Worm (Caenorhabditis elegans) whole organism, L1 larva: ENCODE results near the gene col-96.
A peak's percentile ranks its signal among the peaks of the same experiment; 100 is the strongest.

Source experiments
- aha-1 ChIP-seq: fragments of 150-350 bp; optimal IDR thresholded peaks from 2 replicates; lab custom pipeline; 2014; ENCODE audit warnings: missing biosample characterization, missing genetic modification characterization
- ces-1 ChIP-seq: fragments of 150-350 bp; optimal IDR thresholded peaks from 2 replicates; lab custom pipeline; 2014; ENCODE audit warnings: missing biosample characterization, missing genetic modification reagents, missing genetic modification characterization
- egl-13 ChIP-seq: sonication (generic microtip); optimal IDR thresholded peaks from 2 replicates; lab custom pipeline; 2016; ENCODE audit warnings: missing genotype, missing genetic modification reagents, missing genetic modification characterization, missing compliant biosample characterization
- elt-3 ChIP-seq, 6 experiments: fragments of 150-350 bp in 1 of 6; sonication (generic microtip); optimal IDR thresholded peaks; 2 replicates each; lab custom pipeline; 2017 to 2018; ENCODE audit warnings: missing biosample characterization in 6 of 6, missing genetic modification characterization in 6 of 6, inconsistent platforms in 1 of 6
- fkh-8 ChIP-seq: sonication (generic microtip); optimal IDR thresholded peaks from 2 replicates; lab custom pipeline; 2016; ENCODE audit warnings: mild to moderate bottlenecking, missing genetic modification characterization, missing compliant biosample characterization
- nhr-71 ChIP-seq: sonication (generic microtip); optimal IDR thresholded peaks from 2 replicates; lab custom pipeline; 2016; ENCODE audit warnings: mild to moderate bottlenecking, missing genetic modification characterization, moderate library complexity, missing compliant biosample characterization
- nhr-76 ChIP-seq: sonication (generic microtip); optimal IDR thresholded peaks from 2 replicates; lab custom pipeline; 2017; ENCODE audit warnings: missing biosample characterization, missing genetic modification characterization
- pqm-1 ChIP-seq: sonication (generic microtip); optimal IDR thresholded peaks from 3 replicates; lab custom pipeline; 2017; ENCODE audit warnings: missing biosample characterization, missing genetic modification characterization
- skn-1 ChIP-seq: fragments of 150-350 bp; optimal IDR thresholded peaks from 2 replicates; lab custom pipeline; 2014; ENCODE audit warnings: missing biosample characterization, missing genetic modification characterization
- vab-15 ChIP-seq: sonication (generic microtip); optimal IDR thresholded peaks from 2 replicates; lab custom pipeline; 2017; ENCODE audit warnings: missing genotype, mild to moderate bottlenecking, missing genetic modification characterization, missing compliant biosample characterization
- zag-1 ChIP-seq: fragments of 150-350 bp; optimal IDR thresholded peaks from 2 replicates; lab custom pipeline; 2014; ENCODE audit warnings: missing biosample characterization, missing genetic modification characterization
- ztf-4 ChIP-seq: fragments of 150-350 bp; optimal IDR thresholded peaks from 2 replicates; lab custom pipeline; 2014; ENCODE audit warnings: missing biosample characterization, missing genetic modification characterization

ce11 chrIII:11694506-11694947 is 12.0 kb downstream of the col-96 start:
- TF ChIP-seq fkh-8 (no peak), nhr-71 (tag; lab: Kevin White, UChicago) (peak; percentile 12), ces-1 (GFP tag; lab: Kevin White, UChicago) (no peak), vab-15 (tag; lab: Kevin White, UChicago) (no peak), skn-1 (tag; lab: Kevin White, UChicago) (no peak), nhr-76 (tag; lab: Kevin White, UChicago) (no peak), zag-1 (tag; lab: Kevin White, UChicago) (no peak), elt-3 (tag; optimal IDR thresholded peaks at IDR 0.05; lab: Kevin White, UChicago) (no peak), ztf-4 (tag; lab: Kevin White, UChicago) (no peak), pqm-1 (tag; lab: Kevin White, UChicago) (no peak), aha-1 (tag; lab: Kevin White, UChicago) (no peak), egl-13 (tag; lab: Kevin White, UChicago) (no peak)
